Worm (Caenorhabditis elegans): ENCODE data around the gene ZK697.8.

ce11 chrV:1719927-1720326 is 29.0 kb downstream of the ZK697.8 start, which contains the start of gene srw-102:
- no peak for TF ChIP-seq cog-1 (tag; optimal IDR thresholded peaks at IDR 0.05)
- no peak for TF ChIP-seq ztf-29 (GFP tag; IDR thresholded peaks at IDR 0.05)
